Worm (Caenorhabditis elegans): ENCODE data around the gene znfx-1.

znfx-1 gene

ce11 chrII:9213055-9213708, at the start of gene znfx-1 (continued):
- no peak for TF ChIP-seq madf-3 (GFP tag; IDR thresholded peaks at IDR 0.05)
- no peak for TF ChIP-seq zim-3 (tag; optimal IDR thresholded peaks at IDR 0.05)
- TF ChIP-seq K12H6.12 (tag; optimal IDR thresholded peaks at IDR 0.05), result no peak
- TF ChIP-seq bed-2 (GFP tag; IDR thresholded peaks at IDR 0.05), result no peak
- TF ChIP-seq cebp-1 (GFP tag; IDR thresholded peaks at IDR 0.05), result no peak
- no peak for TF ChIP-seq cebp-1 (tag; optimal IDR thresholded peaks at IDR 0.05)
- no peak for TF ChIP-seq zfh-2 (GFP tag; conservative IDR thresholded peaks at IDR 0.05)
- TF ChIP-seq snpc-1.1 (tag; optimal IDR thresholded peaks at IDR 0.05; ENCODE audit: insufficient read depth), result peak; percentile 79
- no peak for TF ChIP-seq lin-40 (tag; optimal IDR thresholded peaks at IDR 0.05)
- TF ChIP-seq lin-35 (GFP tag; optimal IDR thresholded peaks at IDR 0.05), result no peak
- TF ChIP-seq B0019.2 (GFP tag; conservative IDR thresholded peaks at IDR 0.05), result peak; percentile 60; the same call in 1 of the 2 replicates
- TF ChIP-seq hlh-26 (GFP tag; conservative IDR thresholded peaks at IDR 0.05), result no peak
- TF ChIP-seq hlh-12 (tag; optimal IDR thresholded peaks at IDR 0.05), result no peak
- TF ChIP-seq ets-4 (GFP tag; optimal IDR thresholded peaks at IDR 0.05), result no peak
- no peak for TF ChIP-seq nfyb-1 (GFP tag; IDR thresholded peaks at IDR 0.05)
- TF ChIP-seq bed-1 (GFP tag; IDR thresholded peaks at IDR 0.05), result no peak
- TF ChIP-seq F49E8.2 (tag; optimal IDR thresholded peaks at IDR 0.05; ENCODE audit: insufficient read depth), result peak; percentile 75
- TF ChIP-seq F57A8.1 (GFP tag; optimal IDR thresholded peaks at IDR 0.05), result no peak
- TF ChIP-seq hmg-20 (GFP tag; IDR thresholded peaks at IDR 0.05), result no peak
- TF ChIP-seq ceh-58 (GFP tag; IDR thresholded peaks at IDR 0.05), result no peak
- TF ChIP-seq lag-1 (GFP tag; IDR thresholded peaks at IDR 0.05), result no peak
- TF ChIP-seq ztf-22 (GFP tag; optimal IDR thresholded peaks at IDR 0.05), result no peak
- TF ChIP-seq B0336.3 (GFP tag; IDR thresholded peaks at IDR 0.05), result no peak
- no peak for TF ChIP-seq F55B11.4 (tag; optimal IDR thresholded peaks at IDR 0.05; ENCODE audit: borderline replicate concordance, insufficient read depth)
- no peak for TF ChIP-seq madf-10 (tag; optimal IDR thresholded peaks at IDR 0.05)
- no peak for TF ChIP-seq ZK185.1 (tag; optimal IDR thresholded peaks at IDR 0.05; ENCODE audit: poor library complexity, severe bottlenecking)
- TF ChIP-seq pbrm-1 (GFP tag; IDR thresholded peaks at IDR 0.05), result no peak
- no peak for TF ChIP-seq mxl-1 (tag; optimal IDR thresholded peaks at IDR 0.05)
- no peak for TF ChIP-seq nhr-80 (tag; optimal IDR thresholded peaks at IDR 0.05)
- no peak for TF ChIP-seq Y56A3A.18 (GFP tag; IDR thresholded peaks at IDR 0.05)
- TF ChIP-seq ztf-6 (GFP tag; IDR thresholded peaks at IDR 0.05), result no peak
- TF ChIP-seq him-1 (tag; optimal IDR thresholded peaks at IDR 0.05), result no peak
- TF ChIP-seq snpc-1.3 (tag; optimal IDR thresholded peaks at IDR 0.05; ENCODE audit: insufficient read depth), result peak; percentile 62
- no peak for TF ChIP-seq ceh-100 (GFP tag; IDR thresholded peaks at IDR 0.05)
- TF ChIP-seq let-526 (GFP tag; IDR thresholded peaks at IDR 0.05), result no peak
- no peak for TF ChIP-seq rpc-1 (optimal IDR thresholded peaks at IDR 0.05)
- peak; percentile 0 for TF ChIP-seq rpc-1 (tag; optimal IDR thresholded peaks at IDR 0.05)
- TF ChIP-seq F57C9.4 (tag; optimal IDR thresholded peaks at IDR 0.05), result no peak
- TF ChIP-seq sdz-38 (tag; optimal IDR thresholded peaks at IDR 0.05), result no peak
- TF ChIP-seq tbp1 (GFP tag; optimal IDR thresholded peaks at IDR 0.05), result peak; percentile 50
- no peak for TF ChIP-seq athp-1 (tag; optimal IDR thresholded peaks at IDR 0.05)
- TF ChIP-seq snpc-4 (GFP tag; optimal IDR thresholded peaks at IDR 0.05), result peak; percentile 13
- peak in 3 of 4 experiments; percentile 16 to 27 (median 18) for TF ChIP-seq snpc-4 (tag; optimal IDR thresholded peaks at IDR 0.05)
- TF ChIP-seq attf-5 (GFP tag; optimal IDR thresholded peaks at IDR 0.05), result no peak
- 0 out of 2 replicates have a peak, but pooled peaks have one; percentile 24 for TF ChIP-seq Y53G8AR.9 (GFP tag; conservative IDR thresholded peaks at IDR 0.05)
- no peak for TF ChIP-seq mcd-1 (GFP tag; IDR thresholded peaks at IDR 0.05)
- no peak for TF ChIP-seq F10E7.11 (tag; optimal IDR thresholded peaks at IDR 0.05)
- TF ChIP-seq B0035.1 (tag; optimal IDR thresholded peaks at IDR 0.05), result no peak

Measured in whole organism, young adult.